Fruit fly (Drosophila melanogaster) whole organism, embryonic: Measurements from ENCODE around the gene RanGAP.
A peak's percentile ranks its signal among the peaks of the same experiment; 100 is the strongest.

Experiments used
- ATbp ChIP-seq: fragments of 200-800 bp; sonication (Bioruptor generic); optimal IDR thresholded peaks from 2 replicates; lab custom pipeline; 2017; ENCODE audit warnings: missing biosample characterization, mild to moderate bottlenecking, missing genetic modification characterization, missing genetic modification reagents
- Awh ChIP-seq: fragments of 200-800 bp; sonication (Bioruptor generic); IDR thresholded peaks from 2 replicates; pipeline ENCODE4, ENCODE4 v1.3.6; 2022; ENCODE audit warnings: missing biosample characterization, missing genetic modification characterization
- CG10147 ChIP-seq: fragments of 200-800 bp; sonication (Bioruptor generic); optimal IDR thresholded peaks from 2 replicates; lab custom pipeline; 2019; ENCODE audit warnings: missing biosample characterization, mild to moderate bottlenecking, missing genetic modification characterization, moderate library complexity
- CG10366 ChIP-seq: fragments of 200-800 bp; sonication (Bioruptor generic); IDR thresholded peaks from 2 replicates; pipeline ENCODE4 v1.3.6; 2022; ENCODE audit warnings: missing biosample characterization, missing genetic modification characterization
- CG10431 ChIP-seq: fragments of 200-800 bp; sonication (Bioruptor generic); optimal IDR thresholded peaks from 3 replicates; lab custom pipeline; 2018; ENCODE audit warnings: missing biosample characterization, mild to moderate bottlenecking, missing genetic modification characterization
- CG10979 ChIP-seq: fragments of 200-800 bp; sonication (Bioruptor generic); optimal IDR thresholded peaks from 2 replicates; lab custom pipeline; 2018; ENCODE audit warnings: missing biosample characterization, mild to moderate bottlenecking, missing genetic modification characterization, moderate library complexity
- CG11247 ChIP-seq: fragments of 200-800 bp; sonication (Bioruptor generic); IDR thresholded peaks from 2 replicates; pipeline ENCODE4 v1.3.6; 2022; ENCODE audit warnings: missing biosample characterization, missing genetic modification characterization
- CG12071 ChIP-seq: fragments of 200-800 bp; sonication (Bioruptor generic); optimal IDR thresholded peaks from 3 replicates; lab custom pipeline; 2018; ENCODE audit warnings: missing biosample characterization, mild to moderate bottlenecking, missing genetic modification characterization
- CG12155 ChIP-seq: fragments of 200-800 bp; sonication (Bioruptor generic); optimal IDR thresholded peaks from 3 replicates; lab custom pipeline; 2016; ENCODE audit warnings: missing biosample characterization, missing genetic modification characterization
- CG14441 ChIP-seq: fragments of 200-800 bp; sonication (Bioruptor generic); IDR thresholded peaks from 2 replicates; pipeline ENCODE4 v1.3.6; 2022; ENCODE audit warnings: missing biosample characterization, missing genetic modification characterization
- CG14667 ChIP-seq: fragments of 200-800 bp; sonication (Bioruptor generic); IDR thresholded peaks from 2 replicates; pipeline ENCODE4 v1.3.6; 2022; ENCODE audit warnings: missing biosample characterization, missing genetic modification characterization
- CG16863 ChIP-seq: fragments of 200-800 bp; sonication (Bioruptor generic); optimal IDR thresholded peaks from 3 replicates; lab custom pipeline; 2016; ENCODE audit warnings: missing biosample characterization, missing genetic modification characterization
- CG17328 ChIP-seq: fragments of 200-800 bp; sonication (Bioruptor generic); IDR thresholded peaks from 2 replicates; pipeline ENCODE4 v1.3.6; 2022; ENCODE audit warnings: missing biosample characterization, missing genetic modification characterization
- CG17361 ChIP-seq: fragments of 200-800 bp; sonication (Bioruptor generic); IDR thresholded peaks from 3 replicates; pipeline ENCODE4 v1.3.6; 2022; ENCODE audit warnings: missing biosample characterization, missing genetic modification characterization
- CG17385 ChIP-seq: fragments of 200-800 bp; sonication (Bioruptor generic); optimal IDR thresholded peaks from 3 replicates; lab custom pipeline; 2018; ENCODE audit warnings: missing biosample characterization, mild to moderate bottlenecking, missing genetic modification characterization
- CG2199 ChIP-seq: fragments of 200-800 bp; sonication (Bioruptor generic); IDR thresholded peaks from 3 replicates; pipeline ENCODE4 v1.3.6; 2022; ENCODE audit warnings: missing biosample characterization, missing genetic modification characterization
- CG3065 ChIP-seq: fragments of 200-800 bp; sonication (Bioruptor generic); optimal IDR thresholded peaks from 2 replicates; lab custom pipeline; 2016; ENCODE audit warnings: missing biosample characterization, missing genetic modification characterization
- CG31388 ChIP-seq: fragments of 200-800 bp; sonication (Bioruptor generic); optimal IDR thresholded peaks from 2 replicates; lab custom pipeline; 2016; ENCODE audit warnings: missing biosample characterization, missing genetic modification characterization
- CG34376 ChIP-seq: fragments of 200-800 bp; sonication (Bioruptor generic); optimal IDR thresholded peaks from 2 replicates; lab custom pipeline; 2018; ENCODE audit warnings: missing biosample characterization, mild to moderate bottlenecking, missing genetic modification characterization
- CG3838 ChIP-seq: fragments of 200-800 bp; sonication (Bioruptor generic); optimal IDR thresholded peaks from 3 replicates; lab custom pipeline; 2016; ENCODE audit warnings: missing biosample characterization, missing genetic modification characterization
- CG4617 ChIP-seq: fragments of 200-800 bp; sonication (Bioruptor generic); optimal IDR thresholded peaks from 3 replicates; lab custom pipeline; 2016; ENCODE audit warnings: missing biosample characterization, missing genetic modification characterization, borderline replicate concordance
- CG5180 ChIP-seq: fragments of 200-800 bp; sonication (Bioruptor generic); optimal IDR thresholded peaks from 3 replicates; lab custom pipeline; 2017; ENCODE audit warnings: missing biosample characterization, missing genetic modification characterization, mild to moderate bottlenecking, moderate library complexity, missing genetic modification reagents
- CG6272 ChIP-seq: fragments of 200-800 bp; sonication (Bioruptor generic); IDR thresholded peaks from 2 replicates; pipeline ENCODE4 v1.3.6; 2022; ENCODE audit warnings: missing biosample characterization, missing genetic modification characterization
- CG6765 ChIP-seq: fragments of 200-800 bp; sonication (Bioruptor generic); optimal IDR thresholded peaks from 3 replicates; lab custom pipeline; 2017; ENCODE audit warnings: missing biosample characterization, mild to moderate bottlenecking, missing genetic modification characterization
- CG7372 ChIP-seq: fragments of 200-800 bp; sonication (Bioruptor generic); IDR thresholded peaks from 2 replicates; pipeline ENCODE4 v1.3.6; 2022; ENCODE audit warnings: missing biosample characterization, missing genetic modification characterization
- CG7987 ChIP-seq: fragments of 200-800 bp; sonication (Bioruptor generic); optimal IDR thresholded peaks from 2 replicates; lab custom pipeline; 2018; ENCODE audit warnings: missing biosample characterization, mild to moderate bottlenecking, missing genetic modification characterization, moderate library complexity
- CG8089 ChIP-seq: fragments of 200-800 bp; sonication (Bioruptor generic); optimal IDR thresholded peaks from 3 replicates; lab custom pipeline; 2016; ENCODE audit warnings: missing biosample characterization, missing genetic modification characterization
- Chrac-16 ChIP-seq: fragments of 200-800 bp; sonication (Bioruptor generic); optimal IDR thresholded peaks from 3 replicates; lab custom pipeline; 2016; ENCODE audit warnings: missing biosample characterization, missing genetic modification characterization
- D19A ChIP-seq: fragments of 200-800 bp; optimal IDR thresholded peaks from 3 replicates; lab custom pipeline; 2019; ENCODE audit warnings: missing biosample characterization, mild to moderate bottlenecking, missing genetic modification characterization, moderate library complexity
- Dref ChIP-seq: fragments of 200-800 bp; sonication (Bioruptor generic); IDR thresholded peaks from 2 replicates; pipeline ENCODE4 v1.3.6; 2022; ENCODE audit warnings: missing biosample characterization, missing genetic modification characterization
- Eip74EF ChIP-seq, 2 experiments: fragments of 200-800 bp in 1 of 2; fragments of >200 bp in 1 of 2; sonication (Bioruptor generic) in 1 of 2; optimal IDR thresholded peaks; 2 replicates each; lab custom pipeline; 2017 to 2019; ENCODE audit warnings: missing biosample characterization in 2 of 2, missing genetic modification characterization in 2 of 2, mild to moderate bottlenecking in 1 of 2, moderate library complexity in 1 of 2
- Elba2 ChIP-seq: fragments of 200-800 bp; sonication (Bioruptor generic); optimal IDR thresholded peaks from 3 replicates; lab custom pipeline; 2016; ENCODE audit warnings: missing biosample characterization, missing genetic modification characterization
- Ets65A ChIP-seq: fragments of 200-800 bp; sonication (Bioruptor generic); peaks from one replicate; lab custom pipeline; 2016; ENCODE audit warnings: missing biosample characterization, missing genetic modification characterization
- Fer3 ChIP-seq: fragments of 200-800 bp; sonication (Bioruptor generic); optimal IDR thresholded peaks from 2 replicates; lab custom pipeline; 2018; ENCODE audit warnings: missing biosample characterization, mild to moderate bottlenecking, missing genetic modification characterization, moderate library complexity
- H15 ChIP-seq: fragments of 200-800 bp; sonication (Bioruptor generic); IDR thresholded peaks from 3 replicates; pipeline ENCODE4 v1.3.6; 2022; ENCODE audit warnings: missing biosample characterization, missing genetic modification characterization
- MBD-R2 ChIP-seq: fragments of 200-800 bp; sonication (Bioruptor generic); IDR thresholded peaks from 2 replicates; pipeline ENCODE4 v1.3.6; 2022; ENCODE audit warnings: missing biosample characterization, missing genetic modification characterization
- Ravus ChIP-seq: fragments of 200-800 bp; sonication (Bioruptor generic); IDR thresholded peaks from 2 replicates; pipeline ENCODE4 v1.3.6; 2022; ENCODE audit warnings: missing biosample characterization, missing genetic modification characterization
- Side ChIP-seq: fragments of 200-800 bp; sonication (Bioruptor generic); optimal IDR thresholded peaks from 2 replicates; lab custom pipeline; 2016; ENCODE audit warnings: missing biosample characterization, missing genetic modification characterization
- ac ChIP-seq: fragments of 200-800 bp; sonication (Bioruptor generic); optimal IDR thresholded peaks from 3 replicates; lab custom pipeline; 2017; ENCODE audit warnings: missing biosample characterization, mild to moderate bottlenecking, missing genetic modification characterization
- ash1 ChIP-seq: fragments of 200-800 bp; sonication (Bioruptor generic); optimal IDR thresholded peaks from 2 replicates; lab custom pipeline; 2018; ENCODE audit warnings: missing biosample characterization, mild to moderate bottlenecking, missing genetic modification characterization
- dpn ChIP-seq, 2 experiments: fragments of 200-800 bp; sonication (Bioruptor generic); optimal IDR thresholded peaks; 3 replicates each; lab custom pipeline; 2016; ENCODE audit warnings: missing biosample characterization in 2 of 2, missing genetic modification characterization in 2 of 2
- her ChIP-seq: fragments of 200-800 bp; sonication (Bioruptor generic); optimal IDR thresholded peaks from 2 replicates; lab custom pipeline; 2016; ENCODE audit warnings: missing biosample characterization, missing genetic modification characterization
- jigr1 ChIP-seq: fragments of 200-800 bp; sonication (Bioruptor generic); IDR thresholded peaks from 3 replicates; pipeline ENCODE4 v1.3.6; 2022; ENCODE audit warnings: missing biosample characterization, missing genetic modification characterization
- lab ChIP-seq: fragments of 200-800 bp; sonication (Bioruptor generic); optimal IDR thresholded peaks from 3 replicates; lab custom pipeline; 2017; ENCODE audit warnings: missing biosample characterization, missing genetic modification characterization, mild to moderate bottlenecking, moderate library complexity, missing genetic modification reagents
- luna ChIP-seq: fragments of 200-800 bp; sonication (Bioruptor generic); optimal IDR thresholded peaks from 2 replicates; lab custom pipeline; 2016; ENCODE audit warnings: missing biosample characterization, missing genetic modification characterization
- nau ChIP-seq: fragments of 200-800 bp; sonication (Bioruptor generic); optimal IDR thresholded peaks from 3 replicates; lab custom pipeline; 2017; ENCODE audit warnings: missing biosample characterization, mild to moderate bottlenecking, missing genetic modification characterization, missing genetic modification reagents
- pfk ChIP-seq: fragments of 200-800 bp; sonication (Bioruptor generic); optimal IDR thresholded peaks from 2 replicates; lab custom pipeline; 2018; ENCODE audit warnings: missing biosample characterization, mild to moderate bottlenecking, missing genetic modification characterization, moderate library complexity
- sens-2 ChIP-seq: fragments of 200-800 bp; sonication (Bioruptor generic); IDR thresholded peaks from 2 replicates; pipeline ENCODE4 v1.3.6; 2022; ENCODE audit warnings: missing biosample characterization, missing genetic modification characterization
- ssp ChIP-seq: fragments of 200-800 bp; sonication (Bioruptor generic); IDR thresholded peaks from 2 replicates; pipeline ENCODE4 v1.3.6; 2022; ENCODE audit warnings: missing biosample characterization, missing genetic modification characterization
- tio ChIP-seq: fragments of 200-800 bp; sonication (Bioruptor generic); optimal IDR thresholded peaks from 2 replicates; lab custom pipeline; 2017; ENCODE audit warnings: missing biosample characterization, missing genetic modification characterization, inconsistent platforms

RanGAP gene

dm6 chr2L:19425765-19426329 lies 15.9 kb upstream of the RanGAP start (continued):
- TF ChIP-seq CG10366 = peak; percentile 53
- no peak for TF ChIP-seq jigr1 (GFP tag; lab: Robert Waterston, UW)
- TF ChIP-seq Awh (GFP tag; lab: Robert Waterston, UW) = peak; percentile 81
- peak; percentile 62 for TF ChIP-seq CG17385 (GFP tag; lab: Kevin White, UChicago)
- TF ChIP-seq CG6765 (GFP tag; lab: Kevin White, UChicago) = peak; percentile 44
- peak; percentile 66; the same call in 1 of the 2 replicates for TF ChIP-seq sens-2 (GFP tag; lab: Robert Waterston, UW)
- TF ChIP-seq CG14667 (GFP tag; lab: Robert Waterston, UW) = peak; percentile 39
- peak; percentile 58 to 64 for TF ChIP-seq dpn (GFP tag; optimal IDR thresholded peaks at IDR 0.05; lab: Kevin White, UChicago)
- peak; percentile 70 for TF ChIP-seq CG14441
- peak; percentile 24; the same call in 1 of the 2 replicates for TF ChIP-seq CG6272 (GFP tag; lab: Robert Waterston, UW)
- TF ChIP-seq CG3838 (GFP tag; lab: Kevin White, UChicago) = no peak
- peak; percentile 34 for TF ChIP-seq CG31388 (GFP tag; lab: Kevin White, UChicago)
- TF ChIP-seq ash1 = no peak
- TF ChIP-seq Chrac-16 = peak; percentile 63
- peak; percentile 65 for TF ChIP-seq Ets65A (GFP tag; lab: Kevin White, UChicago)
- no peak for TF ChIP-seq Eip74EF (GFP tag; optimal IDR thresholded peaks at IDR 0.05; lab: Kevin White, UChicago)
- TF ChIP-seq CG7372 (GFP tag; lab: Robert Waterston, UW) = peak; percentile 30; the same call in 1 of the 2 replicates
- peak; percentile 55 for TF ChIP-seq Side (GFP tag; lab: Kevin White, UChicago)
- TF ChIP-seq nau (GFP tag; lab: Kevin White, UChicago) = peak; percentile 55
- TF ChIP-seq CG10147 (GFP tag; lab: Kevin White, UChicago) = peak; percentile 66
- peak; percentile 37 for TF ChIP-seq CG8089
- no peak for TF ChIP-seq pfk
- TF ChIP-seq luna (GFP tag; lab: Kevin White, UChicago) = no peak
- TF ChIP-seq H15 = peak; percentile 38; the same call in 1 of the 3 replicates
- TF ChIP-seq CG34376 = no peak
- peak; percentile 43; the same call in 1 of the 2 replicates for TF ChIP-seq MBD-R2 (GFP tag; lab: Robert Waterston, UW)
- TF ChIP-seq CG7987 (GFP tag; lab: Kevin White, UChicago) = no peak
- peak; percentile 9 for TF ChIP-seq CG4617
- TF ChIP-seq D19A = peak; percentile 66
- no peak for TF ChIP-seq Dref
- no peak for TF ChIP-seq CG3065
- TF ChIP-seq Elba2 = peak; percentile 89
- peak; percentile 60 for TF ChIP-seq ATbp
- peak; percentile 27; the same call in 1 of the 2 replicates for TF ChIP-seq ssp (GFP tag; lab: Robert Waterston, UW)
- TF ChIP-seq CG12071 (GFP tag; lab: Kevin White, UChicago) = peak; percentile 43
- TF ChIP-seq CG17361 (GFP tag; lab: Robert Waterston, UW) = peak; percentile 82
- TF ChIP-seq CG10431 = peak; percentile 48
- peak; percentile 39 for TF ChIP-seq CG16863 (GFP tag; lab: Kevin White, UChicago)
- TF ChIP-seq CG10979 (tag; lab: Kevin White, UChicago) = peak; percentile 75
- peak; percentile 77 for TF ChIP-seq tio (GFP tag; lab: Kevin White, UChicago)
- TF ChIP-seq her (GFP tag; lab: Kevin White, UChicago) = peak; percentile 22
- peak; percentile 86 for TF ChIP-seq lab (GFP tag; lab: Kevin White, UChicago)
- TF ChIP-seq CG17328 (GFP tag; lab: Robert Waterston, UW) = peak; percentile 79
- TF ChIP-seq CG5180 = peak; percentile 44
- TF ChIP-seq CG11247 (GFP tag; lab: Robert Waterston, UW) = peak; percentile 60
- TF ChIP-seq CG2199 (GFP tag; lab: Robert Waterston, UW) = peak; percentile 82; the same call in 1 of the 3 replicates
- TF ChIP-seq Fer3 (tag; lab: Kevin White, UChicago) = peak; percentile 71
- no peak for TF ChIP-seq ac (GFP tag; lab: Kevin White, UChicago)
- TF ChIP-seq CG12155 (GFP tag; lab: Kevin White, UChicago) = peak; percentile 44
- peak; percentile 30; the same call in 1 of the 2 replicates for TF ChIP-seq Ravus (GFP tag; lab: Robert Waterston, UW)
